Fruit fly (Drosophila melanogaster) Kc167 (cell line): ENCODE results near the gene CG18170.

Experiments used
- Myc ChIP-seq: fragments of >200 bp; optimal IDR thresholded peaks from 2 replicates; lab custom pipeline; 2017; ENCODE audit warnings: missing external identifiers
- Sin3A ChIP-seq: fragments of >200 bp; optimal IDR thresholded peaks from 2 replicates; lab custom pipeline; 2018; ENCODE audit warnings: missing external identifiers
- h ChIP-seq: fragments of >200 bp; optimal IDR thresholded peaks from 3 replicates; lab custom pipeline; 2018; ENCODE audit warnings: missing external identifiers
- insv ChIP-seq: fragments of >200 bp; optimal IDR thresholded peaks from 3 replicates; lab custom pipeline; 2018; ENCODE audit warnings: missing external identifiers
- psq ChIP-seq: fragments of >200 bp; optimal IDR thresholded peaks from 2 replicates; lab custom pipeline; 2017; ENCODE audit warnings: missing external identifiers
- ttk ChIP-seq: sonication (Bioruptor generic); optimal IDR thresholded peaks from 2 replicates; lab custom pipeline; 2017; ENCODE audit warnings: missing external identifiers

Gene CG18170

DNA sequence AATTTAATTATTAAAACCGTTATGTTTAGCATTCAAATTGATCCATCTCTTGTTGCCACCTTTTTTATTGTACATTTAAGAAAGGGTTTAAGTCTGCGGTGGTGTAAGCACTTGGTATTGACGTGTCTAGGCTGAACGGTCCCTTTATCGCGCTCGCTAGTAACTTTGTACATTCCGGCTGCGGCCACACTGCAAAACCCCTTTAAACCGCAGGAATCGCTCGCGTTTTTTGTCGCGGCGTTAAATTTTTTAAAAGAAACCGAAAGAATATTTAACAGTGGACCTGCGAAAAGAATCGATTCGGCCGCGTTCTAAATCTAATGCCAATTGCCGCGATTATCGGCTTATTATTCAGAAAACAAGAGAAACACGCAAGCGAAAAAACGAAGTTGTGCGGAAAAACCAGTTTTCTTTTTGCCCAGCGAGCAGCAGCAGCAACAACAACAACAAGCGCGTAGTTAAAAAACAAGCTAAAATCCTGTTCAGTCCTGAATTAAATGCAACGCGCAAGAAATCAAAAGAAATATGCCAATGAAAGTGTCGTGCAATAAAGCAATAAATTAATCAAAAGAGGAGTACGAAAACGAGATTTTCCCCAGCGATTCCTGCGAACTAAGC is 26.2 kb upstream of the CG18170 start, which contains the start of gene CG13917:
Gene CG13917 (plus strand): TSS at position 211 of the 618 bp plus-strand sequence.
- no peak for TF ChIP-seq h
- no peak for TF ChIP-seq ttk (lab: Kevin White, UChicago)
- no peak for TF ChIP-seq Sin3A
- TF ChIP-seq insv (lab: Kevin White, UChicago), result no peak
- TF ChIP-seq Myc (lab: Kevin White, UChicago), result no peak

DNA sequence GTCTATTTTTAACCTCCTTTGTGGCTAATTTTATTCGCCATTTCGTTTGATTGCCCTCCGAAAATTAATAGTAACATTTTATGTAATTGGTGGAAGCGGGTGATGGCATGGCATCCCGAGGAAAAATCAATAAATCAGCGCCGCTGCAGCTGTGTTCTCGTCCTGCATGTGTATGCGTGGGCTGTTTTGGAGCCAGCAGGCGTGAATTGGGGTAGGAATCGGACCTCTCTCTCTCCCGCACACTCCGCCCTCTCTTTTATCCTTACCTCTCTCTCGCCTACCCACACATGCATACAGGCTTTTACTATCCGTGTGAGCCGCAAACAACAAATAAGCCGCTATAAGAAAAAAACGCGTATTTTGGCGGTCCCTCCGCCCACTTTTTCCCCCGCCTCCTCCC is 25.4 kb upstream of the CG18170 start:
- TF ChIP-seq ttk (lab: Kevin White, UChicago), result no peak
- no peak for TF ChIP-seq insv (lab: Kevin White, UChicago)
- no peak for TF ChIP-seq Sin3A

DNA sequence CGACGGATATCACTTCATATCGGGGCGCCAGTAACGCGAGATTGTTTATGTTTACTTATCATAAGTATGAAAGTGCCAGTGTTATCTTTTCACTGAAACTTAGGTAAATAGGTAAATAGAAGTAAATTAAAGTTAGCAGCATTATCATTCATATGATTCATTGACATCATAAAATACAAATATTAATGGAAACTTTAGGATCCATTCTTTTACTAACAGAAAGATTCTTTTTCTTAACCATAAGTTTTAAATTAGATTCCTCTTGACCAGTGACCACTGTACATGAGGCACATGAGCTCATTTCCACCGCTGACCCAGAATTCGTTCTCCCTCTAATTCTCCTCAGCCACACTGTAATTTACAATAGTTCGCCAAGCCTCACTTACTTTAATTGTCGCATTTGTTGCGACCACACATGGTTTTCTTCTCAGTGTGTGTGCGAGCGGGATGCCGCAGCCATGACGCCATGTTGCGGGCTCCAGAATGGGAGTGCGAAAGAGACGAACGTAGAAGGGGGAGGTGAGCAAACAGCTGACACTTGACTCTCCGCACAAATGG is 24.3 kb upstream of the CG18170 start:
- TF ChIP-seq h (no peak), insv (lab: Kevin White, UChicago) (no peak), Sin3A (no peak), psq (no peak), Myc (lab: Kevin White, UChicago) (no peak), ttk (lab: Kevin White, UChicago) (no peak)

DNA sequence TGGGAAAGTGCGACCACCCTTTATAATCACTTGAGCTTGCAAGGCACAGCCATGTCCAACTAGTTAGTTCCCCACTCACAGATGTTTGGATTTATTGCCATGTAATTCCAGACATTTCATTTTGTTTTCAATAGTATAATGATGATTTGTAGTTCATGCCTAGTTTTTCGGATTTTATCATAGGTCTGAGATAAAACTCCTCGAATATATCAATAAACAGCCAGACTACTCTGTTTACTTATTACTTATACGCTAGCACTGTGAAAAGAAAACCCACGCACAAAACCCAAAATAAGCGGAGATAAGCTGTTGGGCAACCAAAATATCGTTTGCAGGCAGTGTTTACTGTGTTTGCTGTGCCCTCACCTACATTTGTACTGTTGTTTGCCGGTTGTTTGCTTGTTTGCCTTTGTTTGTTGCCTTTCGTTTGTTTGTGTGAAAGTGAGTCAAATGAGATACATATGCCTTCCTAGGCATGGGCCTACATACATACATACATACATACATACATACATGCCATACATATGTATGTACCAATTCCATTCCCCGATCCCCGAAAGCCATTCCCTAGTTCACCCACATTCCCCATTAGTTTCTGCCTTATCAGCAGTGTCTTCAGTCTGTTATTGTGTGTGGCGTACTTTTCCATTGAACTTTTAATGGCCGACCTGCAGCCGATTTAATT is 23.4 kb upstream of the CG18170 start:
- TF ChIP-seq psq (no peak), insv (lab: Kevin White, UChicago) (no peak), ttk (lab: Kevin White, UChicago) (no peak), h (no peak), Myc (lab: Kevin White, UChicago) (no peak), Sin3A (no peak)

DNA sequence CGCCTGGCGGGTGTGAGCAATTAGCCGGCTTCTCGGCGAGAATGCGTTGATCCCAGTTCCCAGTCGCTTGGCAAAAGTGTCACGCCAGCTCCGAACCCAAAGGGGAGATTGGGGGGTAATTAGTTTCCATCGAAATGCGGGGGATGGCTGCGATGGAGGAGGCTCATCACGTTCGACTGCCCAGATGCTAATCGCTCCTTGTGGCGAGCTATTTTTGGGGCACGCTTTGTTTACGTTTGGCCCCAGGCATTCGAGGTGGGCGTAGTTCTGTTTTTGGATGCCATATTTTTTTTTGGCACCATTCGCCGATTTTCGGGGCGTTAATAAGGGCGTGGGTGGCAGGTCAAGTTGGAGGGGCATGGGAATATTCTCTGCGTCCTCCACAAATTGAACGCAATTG is 22.6 kb upstream of the CG18170 start:
- TF ChIP-seq insv (lab: Kevin White, UChicago) (no peak), ttk (lab: Kevin White, UChicago) (no peak), Sin3A (no peak), Myc (lab: Kevin White, UChicago) (no peak), h (no peak), psq (no peak)

DNA sequence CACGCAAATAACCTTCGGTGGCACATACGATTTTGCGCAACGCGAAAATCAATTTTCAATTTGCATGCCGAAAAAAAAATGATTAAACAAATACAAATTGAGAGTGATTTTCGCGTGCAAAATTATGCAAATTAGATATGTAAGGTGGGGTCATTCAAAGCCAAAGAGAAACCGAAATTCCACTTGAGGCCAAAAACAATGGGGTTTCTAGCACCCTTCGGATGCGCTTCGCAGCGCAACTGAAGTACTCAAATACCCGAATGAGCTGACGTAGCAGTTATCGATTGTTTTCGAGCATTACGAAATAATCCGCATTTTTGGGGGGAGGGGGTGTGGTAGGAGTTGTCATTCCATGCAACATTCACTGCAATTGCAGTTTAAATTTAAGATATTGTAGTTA is 21.9 kb upstream of the CG18170 start:
- TF ChIP-seq ttk (lab: Kevin White, UChicago) (no peak), Myc (lab: Kevin White, UChicago) (no peak), h (no peak)

DNA sequence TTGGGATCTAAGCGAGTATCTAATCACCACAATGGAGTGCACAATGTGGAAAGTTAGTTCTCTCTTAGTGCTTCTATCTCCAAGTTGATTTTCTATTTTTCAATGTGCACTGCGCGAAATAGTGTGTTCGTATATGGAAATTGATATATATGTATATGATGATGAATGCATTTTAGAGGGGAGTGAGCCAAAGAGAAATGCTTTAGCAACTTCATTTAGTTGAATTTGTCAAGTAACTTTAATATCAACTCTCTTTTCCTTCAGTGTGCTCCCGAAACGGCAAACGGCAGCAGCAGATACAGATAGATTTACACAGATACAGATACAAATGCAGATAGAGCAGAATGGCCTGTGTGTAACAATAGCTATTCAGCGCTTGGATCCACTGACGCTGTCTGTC is 18.8 kb upstream of the CG18170 start:
- TF ChIP-seq Myc (lab: Kevin White, UChicago) (no peak), ttk (lab: Kevin White, UChicago) (no peak), insv (lab: Kevin White, UChicago) (no peak), Sin3A (no peak), h (no peak), psq (no peak)

DNA sequence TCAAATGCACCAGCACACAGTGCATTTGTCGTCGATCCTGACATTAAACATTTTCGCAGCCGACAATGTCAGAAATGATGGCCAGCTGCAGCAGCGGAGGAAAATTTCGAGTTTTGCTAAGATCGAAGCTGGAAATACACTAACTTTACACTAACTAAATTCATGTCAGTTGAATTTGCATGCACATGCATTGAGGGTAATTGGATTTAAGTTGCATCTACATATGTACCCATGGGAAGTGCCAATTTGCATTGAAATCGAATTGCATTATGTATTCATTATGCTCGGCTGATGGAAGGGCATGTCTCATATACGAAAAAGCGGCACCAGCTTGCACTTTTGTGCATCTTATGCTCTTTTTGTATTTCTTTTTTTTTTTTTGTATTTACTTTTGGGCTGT is 18.0 kb upstream of the CG18170 start:
- TF ChIP-seq h (no peak), insv (lab: Kevin White, UChicago) (no peak), psq (no peak)

- no peak for TF ChIP-seq ttk (lab: Kevin White, UChicago)
- no peak for TF ChIP-seq psq
- TF ChIP-seq insv (lab: Kevin White, UChicago), result no peak
- no peak for TF ChIP-seq Sin3A
- no peak for TF ChIP-seq h
- no peak for TF ChIP-seq Myc (lab: Kevin White, UChicago)
Measured at dm6 chr3L:1586266-1587054, 16.3 kb upstream of the CG18170 start.

DNA sequence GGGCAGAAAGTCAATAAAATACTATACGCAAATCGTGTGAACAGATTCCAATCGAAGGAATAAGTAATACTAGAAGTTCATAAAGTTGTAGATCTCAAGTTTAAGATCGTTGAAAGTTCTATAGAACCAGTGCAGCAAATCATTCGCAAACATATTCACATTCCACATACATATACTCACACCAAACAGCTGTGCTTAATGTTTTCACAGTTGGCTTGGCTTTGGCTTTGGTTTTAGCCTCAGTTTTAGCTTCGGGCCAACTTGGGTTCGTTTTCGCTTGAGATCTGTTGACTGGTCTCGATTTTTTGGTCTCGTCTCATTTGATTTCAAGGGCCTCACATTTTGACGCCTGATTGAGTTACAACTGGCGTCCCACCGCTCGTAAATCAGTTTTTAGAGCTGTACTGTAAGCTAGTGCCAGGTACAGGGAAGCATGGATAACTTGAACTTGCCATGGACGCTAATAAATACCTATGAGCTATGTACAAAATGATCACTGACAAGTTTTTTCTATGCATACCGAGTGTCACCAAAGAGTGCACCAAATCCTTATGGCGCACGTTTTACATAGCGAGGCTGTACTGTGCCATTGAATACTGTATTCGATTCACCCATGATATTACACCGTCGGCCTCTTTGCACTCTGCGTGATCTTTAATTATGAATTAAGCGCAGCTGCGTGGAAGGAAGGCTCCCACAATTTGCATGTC is 15.5 kb upstream of the CG18170 start:
- TF ChIP-seq h, result no peak
- no peak for TF ChIP-seq Myc (lab: Kevin White, UChicago)
- TF ChIP-seq insv (lab: Kevin White, UChicago), result no peak
- TF ChIP-seq Sin3A, result no peak
- no peak for TF ChIP-seq ttk (lab: Kevin White, UChicago)
- TF ChIP-seq psq, result no peak

DNA sequence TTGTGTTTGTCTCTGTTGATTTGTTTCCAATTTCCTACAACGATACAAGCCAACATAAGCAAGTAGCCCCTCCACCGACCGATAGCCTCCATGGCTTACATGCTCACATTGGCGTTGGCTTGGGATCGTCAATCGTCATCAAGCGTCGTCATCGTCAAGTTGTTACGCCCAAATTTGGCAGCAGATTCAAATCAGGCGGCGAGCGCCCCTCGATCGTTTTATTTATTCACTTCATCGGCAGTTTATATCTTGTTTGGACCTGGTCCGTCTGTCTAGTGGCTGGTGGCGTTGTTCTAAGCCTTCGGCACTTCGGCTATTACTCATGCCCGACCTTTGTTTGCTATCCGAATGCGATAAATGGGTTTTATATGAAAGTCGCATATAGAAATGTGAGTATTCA is 12.6 kb upstream of the CG18170 start:
- TF ChIP-seq ttk (lab: Kevin White, UChicago), result no peak
- no peak for TF ChIP-seq psq
- TF ChIP-seq Sin3A, result no peak
- TF ChIP-seq Myc (lab: Kevin White, UChicago), result no peak
- TF ChIP-seq insv (lab: Kevin White, UChicago), result no peak
- TF ChIP-seq h, result no peak

DNA sequence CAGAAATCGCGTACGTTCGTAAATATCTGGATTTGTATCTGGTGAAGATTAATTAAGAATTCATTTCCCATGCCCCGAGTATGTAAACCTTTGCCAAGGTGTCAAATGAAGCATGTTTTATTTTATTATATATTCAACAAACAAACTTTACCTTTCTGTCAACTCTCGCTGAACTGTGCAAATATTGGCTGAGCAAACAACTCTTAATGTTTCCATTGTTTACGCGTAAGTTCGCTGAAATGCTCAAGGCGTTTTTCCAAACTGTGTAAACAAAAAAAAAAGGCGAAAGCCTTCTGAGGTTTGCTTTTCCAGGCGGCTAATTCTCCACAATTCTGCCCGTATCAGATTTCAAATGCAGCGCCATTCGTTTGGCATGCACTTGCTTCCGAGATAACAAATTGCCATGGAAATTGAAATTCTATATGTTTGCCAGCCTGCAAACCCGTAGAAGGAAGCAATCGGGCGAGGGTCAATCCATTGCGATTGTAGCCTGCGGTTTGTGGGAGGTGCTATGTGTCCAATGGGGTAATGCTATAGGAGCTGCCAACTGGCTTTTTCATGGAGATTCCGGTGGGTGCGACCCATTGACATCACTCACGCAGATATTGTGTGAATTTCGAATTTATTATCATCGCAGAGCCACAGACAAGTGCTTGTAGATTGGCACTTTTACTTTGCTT is 10.9 kb upstream of the CG18170 start:
- TF ChIP-seq Sin3A, result no peak
- no peak for TF ChIP-seq Myc (lab: Kevin White, UChicago)
- TF ChIP-seq ttk (lab: Kevin White, UChicago), result no peak
- TF ChIP-seq psq, result no peak
- no peak for TF ChIP-seq insv (lab: Kevin White, UChicago)
- TF ChIP-seq h, result no peak
